Worm (Caenorhabditis elegans): ENCODE measurements around the gene B0454.6.

B0454.6 gene

DNA sequence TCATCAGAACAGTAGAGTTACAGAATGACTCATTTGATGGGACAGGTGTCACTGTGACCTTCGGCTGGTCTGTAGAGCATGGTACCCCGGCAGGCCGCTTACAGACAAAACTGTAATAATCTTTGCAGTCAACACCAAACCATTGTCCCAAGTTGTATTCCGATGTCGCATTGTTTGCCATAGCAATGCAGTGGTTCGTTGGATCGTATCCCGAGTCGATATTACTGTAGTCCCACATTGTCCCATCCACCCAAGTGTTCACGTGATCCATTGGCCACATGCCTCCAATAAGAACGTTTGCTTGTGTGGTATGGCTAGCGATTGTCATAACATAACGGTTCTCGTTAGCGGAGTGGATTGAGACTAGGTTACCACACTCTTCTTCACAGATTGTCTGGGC lies 11.7 kb upstream of the B0454.6 start:
- TF ChIP-seq snpc-4 (tag; optimal IDR thresholded peaks at IDR 0.05) (no peak), ztf-11 (tag; optimal IDR thresholded peaks at IDR 0.05) (no peak), unc-62 (GFP tag; optimal IDR thresholded peaks at IDR 0.05) (no peak), ets-5 (GFP tag; IDR thresholded peaks at IDR 0.05) (no peak), dpl-1 (GFP tag; optimal IDR thresholded peaks at IDR 0.05) (no peak)

DNA sequence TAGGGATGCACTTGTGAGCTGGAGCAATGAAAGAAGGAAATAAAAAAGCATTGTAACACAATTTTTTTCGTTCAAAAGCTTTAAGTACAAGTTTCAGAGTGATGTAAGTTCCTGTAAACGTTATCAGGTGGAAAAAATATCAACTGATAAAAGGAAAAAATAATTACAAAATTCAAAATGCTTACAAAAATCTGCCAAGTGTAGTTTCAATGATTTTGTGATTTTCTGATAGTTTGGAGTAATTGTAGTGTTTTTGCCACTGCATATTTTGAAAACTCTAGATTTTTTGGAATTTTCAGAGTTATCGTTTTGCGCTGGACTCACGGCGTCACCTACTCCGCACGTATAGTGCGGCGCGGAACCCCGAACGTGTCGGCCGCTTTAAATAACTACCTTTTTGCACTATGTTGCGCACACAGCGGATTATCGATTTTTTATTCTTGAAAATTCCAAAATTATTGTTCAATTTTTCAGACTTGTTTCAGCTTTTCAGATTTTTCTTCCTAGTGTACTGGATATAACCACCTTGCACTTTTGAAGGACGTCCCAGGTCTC lies 9.1 kb upstream of the B0454.6 start, which contains the start of gene clec-2:
clec-2 (minus strand) TSS at position 51 of the 555 bp plus-strand sequence.
- TF ChIP-seq aha-1 (tag; optimal IDR thresholded peaks at IDR 0.05): no peak
- TF ChIP-seq nhr-20 (tag; optimal IDR thresholded peaks at IDR 0.05): no peak
- TF ChIP-seq irx-1 (tag; optimal IDR thresholded peaks at IDR 0.05): no peak
- no peak for TF ChIP-seq ceh-82 (tag; optimal IDR thresholded peaks at IDR 0.05)
- TF ChIP-seq lsy-2 (tag; optimal IDR thresholded peaks at IDR 0.05): no peak
- no peak for TF ChIP-seq tbx-2 (tag; optimal IDR thresholded peaks at IDR 0.05)
- no peak for TF ChIP-seq pag-3 (tag; optimal IDR thresholded peaks at IDR 0.05; ENCODE audit: borderline replicate concordance, insufficient read depth)
- no peak for TF ChIP-seq swsn-7 (tag; optimal IDR thresholded peaks at IDR 0.05)
- no peak for TF ChIP-seq mab-9 (GFP tag; IDR thresholded peaks at IDR 0.05)
- TF ChIP-seq zip-4 (GFP tag; optimal IDR thresholded peaks at IDR 0.05): no peak
- TF ChIP-seq rnt-1 (tag; optimal IDR thresholded peaks at IDR 0.05): no peak
- TF ChIP-seq nhr-77 (tag; optimal IDR thresholded peaks at IDR 0.05): no peak
- no peak for TF ChIP-seq ceh-90 (tag; optimal IDR thresholded peaks at IDR 0.05)
- no peak for TF ChIP-seq nhr-84 (tag; optimal IDR thresholded peaks at IDR 0.05)
- no peak for TF ChIP-seq zag-1 (tag; optimal IDR thresholded peaks at IDR 0.05)
- TF ChIP-seq C34B4.2 (tag; optimal IDR thresholded peaks at IDR 0.05): no peak
- no peak for TF ChIP-seq unc-98 (GFP tag; IDR thresholded peaks at IDR 0.05)

DNA sequence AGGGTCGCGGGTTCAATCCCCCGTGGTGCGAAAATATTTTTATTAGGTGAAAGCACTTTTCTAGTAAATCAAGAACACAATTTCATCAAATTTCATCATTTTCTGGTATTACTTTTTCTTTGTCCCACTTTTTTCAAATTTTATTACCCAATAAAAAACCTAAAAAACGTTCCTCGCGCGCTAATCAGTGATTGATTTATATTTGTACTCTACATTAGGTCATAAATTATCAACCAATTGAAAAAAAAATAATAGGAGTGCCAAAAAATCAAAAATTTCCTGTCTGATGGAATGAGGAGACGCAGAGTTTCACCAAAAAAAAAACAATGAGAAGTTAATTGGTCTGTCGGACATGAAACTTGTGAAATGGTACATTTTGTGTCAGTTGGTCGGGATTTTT lies 7.9 kb upstream of the B0454.6 start:
- no peak for TF ChIP-seq nhr-20 (tag; optimal IDR thresholded peaks at IDR 0.05)
- no peak for TF ChIP-seq zip-4 (GFP tag; optimal IDR thresholded peaks at IDR 0.05)
- TF ChIP-seq unc-98 (GFP tag; IDR thresholded peaks at IDR 0.05): no peak
- no peak for TF ChIP-seq nhr-12 (tag; optimal IDR thresholded peaks at IDR 0.05)
- no peak for TF ChIP-seq snu-23 (GFP tag; optimal IDR thresholded peaks at IDR 0.05)

DNA sequence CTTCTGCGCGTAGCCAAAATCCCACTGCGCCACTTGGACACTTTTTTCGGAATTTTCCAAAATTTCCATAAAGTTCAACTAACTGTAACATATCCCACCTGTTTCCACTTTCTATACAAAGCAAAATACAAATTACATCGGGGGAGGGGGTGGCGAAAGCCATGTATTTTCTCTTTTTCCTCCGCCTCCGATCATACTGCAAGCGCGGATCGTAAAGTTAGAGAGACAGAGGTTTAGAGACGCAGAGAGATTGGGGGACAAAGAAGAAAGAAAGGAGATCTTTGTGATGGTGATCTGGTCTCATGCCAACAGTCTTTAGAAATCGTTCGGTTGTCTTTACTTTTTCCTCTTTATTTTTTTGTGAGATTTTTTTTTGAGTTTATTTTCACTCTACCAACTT lies 4.3 kb upstream of the B0454.6 start:
- TF ChIP-seq alr-1 (tag; optimal IDR thresholded peaks at IDR 0.05; ENCODE audit: borderline replicate concordance): no peak
- no peak for TF ChIP-seq efl-1 (optimal IDR thresholded peaks at IDR 0.05)
- TF ChIP-seq efl-1 (GFP tag; optimal IDR thresholded peaks at IDR 0.05 in 1 of 2): peak in 1 of 2 experiments; percentile 8
- TF ChIP-seq mep-1 (tag; optimal IDR thresholded peaks at IDR 0.05): peak; percentile 23
- peak; percentile 21 for TF ChIP-seq snu-23 (GFP tag; optimal IDR thresholded peaks at IDR 0.05)
- TF ChIP-seq blmp-1 (tag; optimal IDR thresholded peaks at IDR 0.05): peak; percentile 98
- no peak for TF ChIP-seq ces-1 (GFP tag; optimal IDR thresholded peaks at IDR 0.05)
- TF ChIP-seq C16A3.4 (tag; optimal IDR thresholded peaks at IDR 0.05): peak; percentile 7
- TF ChIP-seq elt-3 (tag; optimal IDR thresholded peaks at IDR 0.05): peak in 1 of 6 experiments; percentile 31

DNA sequence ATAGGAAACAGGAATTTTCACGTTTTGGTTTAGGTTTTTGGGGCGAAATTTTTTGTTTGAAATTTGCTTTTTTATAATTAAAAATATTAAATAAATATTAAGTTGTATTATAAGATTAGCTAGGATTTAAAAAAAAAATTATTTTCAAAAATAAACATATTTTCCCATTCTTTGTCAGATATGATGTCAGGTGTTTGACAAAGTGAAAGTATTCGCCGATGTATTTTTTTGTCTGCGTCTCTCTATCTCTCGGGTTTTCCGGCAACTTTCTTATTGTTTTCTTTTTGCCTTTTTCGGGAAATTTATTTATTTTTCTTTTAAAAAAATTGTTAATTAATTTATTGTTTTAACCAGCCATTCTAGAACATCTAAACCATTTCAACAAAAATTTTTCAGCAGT lies 2.2 kb upstream of the B0454.6 start:
- peak; percentile 29 for TF ChIP-seq lin-14 (GFP tag; optimal IDR thresholded peaks at IDR 0.05)
- TF ChIP-seq egl-27 (tag; optimal IDR thresholded peaks at IDR 0.05): no peak
- no peak for TF ChIP-seq lin-39 (tag; optimal IDR thresholded peaks at IDR 0.05)
- no peak for TF ChIP-seq ceh-88 (GFP tag; IDR thresholded peaks at IDR 0.05)
- TF ChIP-seq dsc-1 (tag; optimal IDR thresholded peaks at IDR 0.05): no peak
- TF ChIP-seq skn-1 (tag; optimal IDR thresholded peaks at IDR 0.05): no peak
- TF ChIP-seq nhr-85 (tag): peak; percentile 57
- TF ChIP-seq blmp-1 (tag; optimal IDR thresholded peaks at IDR 0.05): peak; percentile 91

Measured in whole organism, L1 larva.